Fruit fly (Drosophila melanogaster): ENCODE measurements around the gene TyrRII.

dm6 chr3R:17742542-17742941 is 6.1 kb downstream of the TyrRII start:
- TF ChIP-seq Dll (optimal IDR thresholded peaks at IDR 0.05) = no peak
- no peak for TF ChIP-seq usp (GFP tag; optimal IDR thresholded peaks at IDR 0.05)
- no peak for TF ChIP-seq psq (optimal IDR thresholded peaks at IDR 0.05)
- TF ChIP-seq EcR (GFP tag; optimal IDR thresholded peaks at IDR 0.05) = no peak
- TF ChIP-seq CG8478 (optimal IDR thresholded peaks at IDR 0.05) = no peak

Data from whole organism.